Worm (Caenorhabditis elegans): ENCODE measurements around the gene Y45F3A.5.

The Y45F3A.5 gene

ce11 chrIII:10615166-10615565 lies 29.0 kb upstream of the Y45F3A.5 start, which contains the start of gene mrpl-22:
Gene mrpl-22 (plus strand): TSS chrIII:10615466.
- TF ChIP-seq unc-62 (GFP tag; optimal IDR thresholded peaks at IDR 0.05), result no peak
- TF ChIP-seq jun-1 (tag; optimal IDR thresholded peaks at IDR 0.05), result no peak
- no peak for TF ChIP-seq nhr-77 (tag; optimal IDR thresholded peaks at IDR 0.05)
- no peak for TF ChIP-seq fkh-10 (GFP tag; optimal IDR thresholded peaks at IDR 0.05)
- no peak for TF ChIP-seq ztf-11 (tag; optimal IDR thresholded peaks at IDR 0.05)
- TF ChIP-seq daf-12 (tag; optimal IDR thresholded peaks at IDR 0.05), result no peak
- no peak for TF ChIP-seq aly-2 (tag; optimal IDR thresholded peaks at IDR 0.05)
- TF ChIP-seq nhr-237 (tag; optimal IDR thresholded peaks at IDR 0.05), result no peak
- TF ChIP-seq ztf-4 (tag; optimal IDR thresholded peaks at IDR 0.05), result no peak
- no peak for TF ChIP-seq mml-1 (tag; optimal IDR thresholded peaks at IDR 0.05)
- TF ChIP-seq pha-4 (tag; optimal IDR thresholded peaks at IDR 0.05), result no peak

ce11 chrIII:10612333-10612732 lies 26.2 kb upstream of the Y45F3A.5 start, which contains the start of gene Y39A1A.24:
Gene Y39A1A.24 (plus strand): TSS chrIII:10612633.
- TF ChIP-seq tbx-2 (tag; optimal IDR thresholded peaks at IDR 0.05) (no peak), ceh-82 (tag; optimal IDR thresholded peaks at IDR 0.05) (no peak)

- TF ChIP-seq nfya-1 (tag; optimal IDR thresholded peaks at IDR 0.05; ENCODE audit: insufficient read depth) (peak; percentile 19), R02D3.7 (tag; optimal IDR thresholded peaks at IDR 0.05) (no peak), elt-1 (tag; optimal IDR thresholded peaks at IDR 0.05) (no peak)
Measured at ce11 chrIII:10608161-10608560, 22.0 kb upstream of the Y45F3A.5 start.

ce11 chrIII:10605049-10605448 lies 18.9 kb upstream of the Y45F3A.5 start, which contains the start of gene rabx-5:
Gene rabx-5 (plus strand): TSS chrIII:10605349.
- TF ChIP-seq skn-1 (tag; optimal IDR thresholded peaks at IDR 0.05) (no peak), unc-39 (tag; optimal IDR thresholded peaks at IDR 0.05) (no peak), mdl-1 (tag; optimal IDR thresholded peaks at IDR 0.05) (no peak), eor-1 (tag; optimal IDR thresholded peaks at IDR 0.05) (no peak), ceh-16 (tag; optimal IDR thresholded peaks at IDR 0.05) (no peak), fkh-2 (tag; optimal IDR thresholded peaks at IDR 0.05) (no peak), nhr-237 (tag; optimal IDR thresholded peaks at IDR 0.05) (no peak), ceh-82 (tag; optimal IDR thresholded peaks at IDR 0.05) (no peak), elt-2 (tag; optimal IDR thresholded peaks at IDR 0.05) (no peak), nhr-25 (tag; optimal IDR thresholded peaks at IDR 0.05) (no peak), ztf-4 (tag; optimal IDR thresholded peaks at IDR 0.05) (no peak), lin-15B (tag; optimal IDR thresholded peaks at IDR 0.05) (no peak), daf-12 (tag; optimal IDR thresholded peaks at IDR 0.05) (no peak), nfya-1 (tag; optimal IDR thresholded peaks at IDR 0.05; ENCODE audit: insufficient read depth) (no peak), zag-1 (tag; optimal IDR thresholded peaks at IDR 0.05) (no peak), nhr-12 (tag; optimal IDR thresholded peaks at IDR 0.05) (no peak)

- TF ChIP-seq mdl-1 (tag; optimal IDR thresholded peaks at IDR 0.05), result no peak
- peak; percentile 5 for TF ChIP-seq nfya-1 (tag; optimal IDR thresholded peaks at IDR 0.05; ENCODE audit: insufficient read depth)
- peak; percentile 70 for TF ChIP-seq hmg-11 (tag; optimal IDR thresholded peaks at IDR 0.05)
Measured at ce11 chrIII:10604325-10604724, 18.2 kb upstream of the Y45F3A.5 start.

ce11 chrIII:10603248-10603647 lies 17.1 kb upstream of the Y45F3A.5 start, which contains the start of gene Y39A1A.2:
Gene Y39A1A.2 (minus strand): TSS chrIII:10603566.
- no peak for TF ChIP-seq sea-2 (GFP tag; optimal IDR thresholded peaks at IDR 0.05)
- peak; percentile 58 for TF ChIP-seq ceh-28 (tag; optimal IDR thresholded peaks at IDR 0.05)

- TF ChIP-seq zag-1 (tag; optimal IDR thresholded peaks at IDR 0.05), result no peak
- no peak for TF ChIP-seq ZK546.5 (tag; optimal IDR thresholded peaks at IDR 0.05)
- no peak for TF ChIP-seq jun-1 (tag; optimal IDR thresholded peaks at IDR 0.05)
- TF ChIP-seq nhr-11 (tag; optimal IDR thresholded peaks at IDR 0.05), result peak; percentile 38
- TF ChIP-seq egl-27 (tag; optimal IDR thresholded peaks at IDR 0.05), result no peak
- TF ChIP-seq elt-3 (tag; optimal IDR thresholded peaks at IDR 0.05), result no peak
- no peak for TF ChIP-seq daf-12 (tag; optimal IDR thresholded peaks at IDR 0.05)
Measured at ce11 chrIII:10600894-10601293, 14.8 kb upstream of the Y45F3A.5 start.

All from whole organism, L3 larva.